Worm (Caenorhabditis elegans) whole organism, L2 larva: Measurements from ENCODE around the gene C18H9.6.

ENCODE experiments used
- R02D3.7 ChIP-seq: fragments of 150-350 bp; optimal IDR thresholded peaks from 2 replicates; lab custom pipeline; 2014; ENCODE audit warnings: missing biosample characterization, missing genetic modification characterization
- ZK546.5 ChIP-seq: sonication (generic microtip); optimal IDR thresholded peaks from 2 replicates; lab custom pipeline; 2017; ENCODE audit warnings: missing biosample characterization, missing genetic modification characterization
- nhr-10 ChIP-seq: sonication (generic microtip); optimal IDR thresholded peaks from 2 replicates; lab custom pipeline; 2017; ENCODE audit warnings: missing biosample characterization, missing genetic modification characterization
- nhr-237 ChIP-seq: fragments of 150-350 bp; optimal IDR thresholded peaks from 2 replicates; lab custom pipeline; 2014; ENCODE audit warnings: missing biosample characterization, missing genetic modification characterization

DNA sequence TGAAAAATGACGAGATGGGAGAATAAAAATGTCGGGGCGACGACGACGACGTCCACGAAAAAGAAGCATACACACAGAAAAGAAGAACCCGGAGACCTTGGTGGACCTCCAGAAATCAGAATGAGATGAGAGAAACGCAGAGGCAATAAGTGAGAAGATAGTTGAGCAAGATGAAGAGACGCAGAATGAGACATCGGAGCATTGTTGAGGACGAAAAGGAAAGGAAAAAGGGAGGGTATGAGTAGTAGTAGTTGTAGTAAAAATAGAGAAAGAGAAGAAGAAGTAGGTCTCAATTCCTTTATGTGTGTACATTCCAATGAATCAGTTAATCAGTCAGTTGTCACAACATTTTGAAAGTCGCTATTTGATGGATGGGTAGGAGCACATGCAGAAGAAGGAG, 27.9 kb upstream of the C18H9.6 start, which contains the start of gene T14B4.8:
- no peak for TF ChIP-seq nhr-237 (tag; lab: Kevin White, UChicago)
- TF ChIP-seq ZK546.5 (tag; lab: Kevin White, UChicago), result no peak
- no peak for TF ChIP-seq nhr-10 (tag; lab: Kevin White, UChicago)
- TF ChIP-seq R02D3.7 (tag; lab: Kevin White, UChicago), result no peak
